Fruit fly (Drosophila melanogaster): ENCODE data around the gene sina.

The sina gene

DNA sequence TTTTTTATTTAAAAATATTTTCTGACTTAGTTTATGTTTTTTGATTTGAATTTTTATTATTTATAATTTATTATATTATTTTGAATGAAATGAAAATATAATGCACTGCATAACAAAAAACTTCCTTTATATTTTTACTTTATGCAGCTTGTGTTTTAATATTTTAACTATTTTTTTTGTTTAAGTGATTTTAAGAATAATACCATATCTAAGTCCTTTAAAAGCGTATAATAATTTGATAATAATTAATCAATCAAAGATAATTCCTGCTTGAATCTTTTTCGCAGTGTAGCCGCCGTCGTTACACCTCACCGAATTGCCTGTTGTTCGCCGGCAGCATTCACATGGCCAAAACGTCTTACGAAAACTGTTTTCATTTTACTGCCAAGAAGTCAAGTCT, 28.4 kb upstream of the sina start (continued):
- TF ChIP-seq Dek (tag; optimal IDR thresholded peaks at IDR 0.05), result no peak
- TF ChIP-seq HLH54F (GFP tag; optimal IDR thresholded peaks at IDR 0.05), result no peak
- TF ChIP-seq zfh1 (GFP tag; IDR thresholded peaks at IDR 0.05), result no peak
- TF ChIP-seq CG3281 (GFP tag; optimal IDR thresholded peaks at IDR 0.05), result no peak
- no peak for TF ChIP-seq CG8765 (GFP tag; IDR thresholded peaks at IDR 0.05)
- no peak for TF ChIP-seq Dll (GFP tag; IDR thresholded peaks at IDR 0.05; ENCODE audit: partially characterized antibody)
- TF ChIP-seq CG5245 (GFP tag; optimal IDR thresholded peaks at IDR 0.05), result no peak
- peak; percentile 45 for TF ChIP-seq nmo (GFP tag; optimal IDR thresholded peaks at IDR 0.05)
- no peak for TF ChIP-seq CTCF (GFP tag; optimal IDR thresholded peaks at IDR 0.05)
- TF ChIP-seq CG31441 (GFP tag; IDR thresholded peaks at IDR 0.05), result peak; percentile 38
- TF ChIP-seq CG8924 (tag; optimal IDR thresholded peaks at IDR 0.05), result peak; percentile 29
- TF ChIP-seq Nf-YC (tag; optimal IDR thresholded peaks at IDR 0.05), result peak; percentile 52
- peak; percentile 45 for TF ChIP-seq CG2678 (tag; optimal IDR thresholded peaks at IDR 0.05)
- TF ChIP-seq Fer1 (GFP tag; optimal IDR thresholded peaks at IDR 0.05), result peak; percentile 1
- TF ChIP-seq tap (tag; optimal IDR thresholded peaks at IDR 0.05), result peak; percentile 3
- TF ChIP-seq CG6689 (GFP tag; IDR thresholded peaks at IDR 0.05), result peak; percentile 29; the same call in 1 of the 2 replicates
- peak; percentile 23 for TF ChIP-seq Blimp-1 (GFP tag; optimal IDR thresholded peaks at IDR 0.05)
- TF ChIP-seq CG10267 (tag; optimal IDR thresholded peaks at IDR 0.05), result peak; percentile 20
- peak; percentile 35 for TF ChIP-seq CG18262 (tag; optimal IDR thresholded peaks at IDR 0.05)
- TF ChIP-seq CG30403 (GFP tag; optimal IDR thresholded peaks at IDR 0.05), result peak; percentile 17
- peak; percentile 1 for TF ChIP-seq az2 (GFP tag; optimal IDR thresholded peaks at IDR 0.05)
- TF ChIP-seq CG14441 (GFP tag; IDR thresholded peaks at IDR 0.05), result no peak
- no peak for TF ChIP-seq cas (GFP tag; IDR thresholded peaks at IDR 0.05)
- TF ChIP-seq CG32532 (GFP tag; IDR thresholded peaks at IDR 0.05), result no peak
- TF ChIP-seq Hr51 (GFP tag; optimal IDR thresholded peaks at IDR 0.05), result peak in 1 of 2 experiments; percentile 75
- TF ChIP-seq CG13424 (tag; optimal IDR thresholded peaks at IDR 0.05), result peak; percentile 56
- TF ChIP-seq CG12391 (tag; optimal IDR thresholded peaks at IDR 0.05), result peak; percentile 40

DNA sequence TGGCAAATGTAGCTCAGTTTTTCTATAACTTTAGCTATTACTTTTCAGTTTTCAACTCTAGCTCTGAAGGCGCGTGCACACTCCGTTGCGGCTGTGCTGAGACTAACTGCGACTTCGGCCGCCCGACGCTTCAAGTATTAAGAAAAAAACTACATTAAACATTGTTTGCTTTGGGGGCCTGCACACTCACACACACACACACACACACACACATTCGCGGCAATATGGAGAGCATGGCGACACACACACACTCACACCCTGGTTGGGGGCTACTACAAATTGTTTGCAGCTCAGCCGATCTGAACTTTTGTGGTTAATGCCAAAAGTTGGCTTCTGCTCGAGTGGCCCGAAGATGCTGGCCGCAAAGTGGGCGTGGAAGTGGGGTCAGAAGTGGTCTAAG, 24.6 kb upstream of the sina start, which contains the start of gene CG13024:
CG13024 (minus strand) TSS at position 108 of the 400 bp plus-strand sequence.
- TF ChIP-seq chinmo (GFP tag; IDR thresholded peaks at IDR 0.05; ENCODE audit: partially characterized antibody) (peak; percentile 80; the same call in 2 of the 4 replicates), bowl (GFP tag; IDR thresholded peaks at IDR 0.05) (0 out of 2 replicates have a peak, but pooled peaks have one; percentile 5), CG4404 (GFP tag; IDR thresholded peaks at IDR 0.05) (no peak), fd64A (GFP tag; optimal IDR thresholded peaks at IDR 0.05) (no peak), Med (GFP tag) (peak; percentile 53), cad (GFP tag; optimal IDR thresholded peaks at IDR 0.05) (no peak), CG18011 (GFP tag; optimal IDR thresholded peaks at IDR 0.05) (no peak), cg (GFP tag; optimal IDR thresholded peaks at IDR 0.05) (peak; percentile 43), HmgZ (tag; optimal IDR thresholded peaks at IDR 0.05) (no peak), Deaf1 (tag; optimal IDR thresholded peaks at IDR 0.05) (peak; percentile 41), kah (GFP tag; optimal IDR thresholded peaks at IDR 0.05) (no peak), Dfd (GFP tag; optimal IDR thresholded peaks at IDR 0.05) (peak in 1 of 2 experiments; percentile 8), Dip2 (GFP tag; IDR thresholded peaks at IDR 0.05) (no peak), HLH3B (GFP tag; IDR thresholded peaks at IDR 0.05) (0 out of 2 replicates have a peak, but pooled peaks have one; percentile 5), ac (GFP tag; optimal IDR thresholded peaks at IDR 0.05) (no peak), sr (GFP tag; IDR thresholded peaks at IDR 0.05) (no peak), CG17612 (GFP tag; IDR thresholded peaks at IDR 0.05) (no peak), Max (GFP tag; optimal IDR thresholded peaks at IDR 0.05) (no peak), otp (GFP tag; IDR thresholded peaks at IDR 0.05) (peak; percentile 28; the same call in 1 of the 3 replicates), seq (GFP tag; IDR thresholded peaks at IDR 0.05) (no peak), Abd-B (GFP tag; optimal IDR thresholded peaks at IDR 0.05) (no peak), Atf3 (GFP tag; optimal IDR thresholded peaks at IDR 0.05) (no peak), Lim3 (GFP tag; IDR thresholded peaks at IDR 0.05) (no peak)
